Worm (Caenorhabditis elegans): Measurements from ENCODE around the gene srx-22.

DNA sequence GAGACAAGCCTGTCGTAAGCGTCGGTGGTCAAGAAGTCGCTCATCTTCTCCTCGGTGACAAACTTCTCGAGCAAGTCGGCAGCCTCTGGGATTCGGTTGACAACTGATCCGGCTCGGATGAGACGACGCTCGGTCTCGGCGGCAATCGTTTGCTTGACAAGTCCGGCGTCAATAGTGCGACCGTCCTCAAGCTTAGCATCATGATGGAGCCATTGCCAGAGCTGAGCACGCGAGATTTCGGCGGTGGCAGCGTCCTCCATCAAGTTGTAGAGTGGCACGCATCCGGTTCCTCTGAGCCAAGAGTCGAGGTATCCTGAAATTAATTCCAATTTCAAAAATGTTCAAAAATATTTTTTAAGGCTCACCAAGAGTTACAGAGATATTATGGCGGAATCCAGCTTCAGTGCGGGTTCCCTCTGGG, 44.7 kb downstream of the srx-22 start:
- TF ChIP-seq jun-1 (tag; optimal IDR thresholded peaks at IDR 0.05) (no peak), unc-62 (GFP tag; optimal IDR thresholded peaks at IDR 0.05) (no peak), pqm-1 (tag; optimal IDR thresholded peaks at IDR 0.05) (no peak), lsy-2 (tag; optimal IDR thresholded peaks at IDR 0.05) (no peak), nhr-28 (tag; optimal IDR thresholded peaks at IDR 0.05) (no peak), unc-130 (tag; optimal IDR thresholded peaks at IDR 0.05) (no peak), mdl-1 (tag; optimal IDR thresholded peaks at IDR 0.05) (no peak), ceh-82 (tag; optimal IDR thresholded peaks at IDR 0.05) (no peak), irx-1 (tag; optimal IDR thresholded peaks at IDR 0.05) (no peak), mep-1 (tag; optimal IDR thresholded peaks at IDR 0.05) (no peak), lin-13 (GFP tag; optimal IDR thresholded peaks at IDR 0.05) (no peak)

All from whole organism, L1 larva.